Worm (Caenorhabditis elegans) whole organism, midembryonic: ENCODE data around the gene F17C8.9.

ENCODE experiments used
- T22C8.4 ChIP-seq: fragments of 200-800 bp; sonication (Bioruptor generic); IDR thresholded peaks from 2 replicates; pipeline ENCODE4 v1.3.6; 2022; ENCODE audit warnings: missing genetic modification characterization, missing compliant biosample characterization
- cog-1 ChIP-seq: sonication (generic microtip); optimal IDR thresholded peaks from 2 replicates; lab custom pipeline; 2016; ENCODE audit warnings: missing genetic modification characterization, missing compliant biosample characterization
- flt-1 ChIP-seq: fragments of 200-800 bp; sonication (Bioruptor generic); IDR thresholded peaks from 2 replicates; pipeline ENCODE4 v1.3.6; 2022; ENCODE audit warnings: missing genetic modification characterization, missing compliant biosample characterization
- klf-2 ChIP-seq: fragments of 200-800 bp; sonication (Bioruptor generic); conservative IDR thresholded peaks from 2 replicates; pipeline ENCODE4 v1.3.6; 2022; ENCODE audit warnings: missing genetic modification reagents, missing genetic modification characterization, missing compliant biosample characterization
- med-1 ChIP-seq: sonication (generic microtip); optimal IDR thresholded peaks from 2 replicates; lab custom pipeline; 2017; ENCODE audit warnings: missing genetic modification characterization, mild to moderate bottlenecking, missing compliant biosample characterization, antibody characterized with exemption, missing genetic modification reagents; ENCODE audit not compliant: insufficient read depth
- ref-1 ChIP-seq: fragments of 200-800 bp; sonication (Bioruptor generic); conservative IDR thresholded peaks from 2 replicates; pipeline ENCODE4 v1.3.6; 2022; ENCODE audit warnings: missing genetic modification reagents, missing genetic modification characterization, missing compliant biosample characterization
- tab-1 ChIP-seq: fragments of 200-800 bp; sonication (Bioruptor generic); IDR thresholded peaks from 2 replicates; pipeline ENCODE4 v1.3.6; 2022; ENCODE audit warnings: missing genetic modification characterization, missing compliant biosample characterization
- ztf-23 ChIP-seq: fragments of 200-800 bp; sonication (Bioruptor generic); IDR thresholded peaks from 2 replicates; pipeline ENCODE4 v1.3.6; 2022; ENCODE audit warnings: missing genetic modification reagents, missing genetic modification characterization, missing compliant biosample characterization
- ztf-29 ChIP-seq: fragments of 200-800 bp; sonication (Bioruptor generic); IDR thresholded peaks from 2 replicates; pipeline ENCODE4 v1.3.6; 2022; ENCODE audit warnings: missing genetic modification reagents, missing genetic modification characterization, missing compliant biosample characterization

Gene F17C8.9

DNA sequence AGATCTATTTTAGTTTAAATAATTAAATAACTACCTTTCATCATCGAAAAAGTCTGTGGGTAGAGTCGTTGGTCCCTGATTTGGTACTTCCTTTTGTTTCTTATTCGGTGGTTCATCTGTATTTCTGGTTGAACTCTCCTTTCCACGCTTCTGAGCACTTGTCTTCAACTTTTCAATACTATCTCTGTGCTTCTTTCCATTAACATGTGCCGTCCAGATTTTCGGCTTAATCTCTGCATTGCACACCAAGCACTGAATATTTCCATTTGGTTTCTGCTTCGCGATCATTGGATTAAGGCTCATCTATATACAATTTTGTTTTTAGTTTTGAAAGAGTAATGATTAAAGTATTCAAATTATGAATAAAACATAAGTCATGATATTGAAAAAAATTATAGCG, 34.2 kb upstream of the F17C8.9 start, which contains the start of gene sel-13:
TSS of gene sel-13 (minus strand) at position 303 of the 400 bp plus-strand sequence.
- TF ChIP-seq cog-1 (no peak), med-1 (no peak), ztf-29 (GFP tag; lab: Robert Waterston, UW) (no peak), ztf-23 (no peak), T22C8.4 (GFP tag; lab: Robert Waterston, UW) (no peak), klf-2 (GFP tag; lab: Robert Waterston, UW) (no peak), ref-1 (no peak)

DNA sequence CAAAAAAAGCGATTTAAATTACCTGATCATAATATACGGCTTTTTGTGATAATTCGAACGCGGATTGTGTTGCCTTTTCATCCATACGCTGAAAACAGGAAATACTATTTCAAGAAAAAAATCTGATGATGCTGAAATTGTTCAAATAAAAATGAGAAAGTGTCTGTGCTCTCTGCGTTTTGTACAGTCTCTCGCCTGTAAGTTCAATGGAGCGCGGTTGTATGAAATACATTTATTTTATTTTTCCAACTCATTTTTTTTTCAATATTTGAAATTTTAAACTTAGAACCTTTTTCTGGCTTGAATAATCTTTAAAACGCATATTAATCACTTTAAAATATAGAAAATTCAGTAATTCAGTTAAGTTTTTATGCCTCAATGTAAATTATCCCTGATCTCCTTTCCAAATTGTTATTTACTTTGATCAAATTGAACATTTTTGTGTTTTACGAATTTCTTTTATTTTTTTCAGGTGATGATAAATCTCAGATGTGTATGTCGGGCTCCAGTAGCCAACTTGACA, 30.2 kb upstream of the F17C8.9 start, which contains the start of the genes clp-2 and mrpl-16:
TSS of gene clp-2 (minus strand) at position 94 of the 523 bp plus-strand sequence.
TSS of gene mrpl-16 (plus strand) at position 473 of the 523 bp plus-strand sequence.
- no peak for TF ChIP-seq klf-2 (GFP tag; lab: Robert Waterston, UW)
- no peak for TF ChIP-seq tab-1 (GFP tag; lab: Robert Waterston, UW)
- no peak for TF ChIP-seq flt-1
- no peak for TF ChIP-seq T22C8.4 (GFP tag; lab: Robert Waterston, UW)
- no peak for TF ChIP-seq ref-1
- TF ChIP-seq ztf-23: no peak
- no peak for TF ChIP-seq med-1
- TF ChIP-seq ztf-29 (GFP tag; lab: Robert Waterston, UW): no peak
- no peak for TF ChIP-seq cog-1

ce11 chrIII:4705207-4705606, 28.9 kb upstream of the F17C8.9 start, which contains the start of gene pgap-2:
Gene pgap-2, plus strand, starts transcription at chrIII:4705507.
- TF ChIP-seq med-1 (no peak), tab-1 (GFP tag; lab: Robert Waterston, UW) (no peak), cog-1 (no peak), ztf-29 (GFP tag; lab: Robert Waterston, UW) (no peak), ref-1 (no peak), flt-1 (no peak), T22C8.4 (GFP tag; lab: Robert Waterston, UW) (no peak), klf-2 (GFP tag; lab: Robert Waterston, UW) (no peak), ztf-23 (no peak)

DNA sequence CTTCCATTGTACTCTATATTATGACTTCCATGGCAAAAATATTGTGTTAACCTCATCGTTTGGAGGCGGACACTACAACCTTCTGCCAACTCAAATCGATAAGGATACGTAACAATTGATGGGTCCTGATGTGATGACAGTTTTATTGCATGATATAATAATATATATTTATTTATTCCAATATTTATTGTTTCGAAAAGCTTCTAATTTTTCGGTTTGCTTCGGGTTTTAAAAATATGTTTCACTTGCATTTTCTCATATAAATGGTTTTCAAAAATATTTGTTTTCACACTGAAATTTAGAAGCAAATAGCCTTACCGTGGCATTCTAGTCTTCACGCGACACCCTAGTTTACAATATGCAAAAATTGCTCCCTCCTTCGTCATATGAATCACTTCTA, 27.5 kb upstream of the F17C8.9 start, which contains the start of gene T04A8.13:
TSS of gene T04A8.13 (plus strand) at position 301 of the 400 bp plus-strand sequence.
- TF ChIP-seq T22C8.4 (GFP tag; lab: Robert Waterston, UW) (no peak), cog-1 (no peak), ref-1 (no peak), tab-1 (GFP tag; lab: Robert Waterston, UW) (no peak), klf-2 (GFP tag; lab: Robert Waterston, UW) (no peak), flt-1 (no peak), ztf-23 (no peak), med-1 (no peak), ztf-29 (GFP tag; lab: Robert Waterston, UW) (no peak)

ce11 chrIII:4708909-4709308, 25.2 kb upstream of the F17C8.9 start, which contains the start of gene T04A8.18:
Gene T04A8.18, plus strand, starts transcription at chrIII:4709209.
- TF ChIP-seq ztf-29 (GFP tag; lab: Robert Waterston, UW) (no peak), med-1 (no peak), T22C8.4 (GFP tag; lab: Robert Waterston, UW) (no peak), ztf-23 (no peak), ref-1 (no peak), tab-1 (GFP tag; lab: Robert Waterston, UW) (no peak), flt-1 (no peak), klf-2 (GFP tag; lab: Robert Waterston, UW) (no peak)

ce11 chrIII:4715088-4715487, 19.1 kb upstream of the F17C8.9 start, which contains the start of gene him-18:
Gene him-18, minus strand, starts transcription at chrIII:4715188.
- TF ChIP-seq T22C8.4 (GFP tag; lab: Robert Waterston, UW) (no peak), ref-1 (no peak), klf-2 (GFP tag; lab: Robert Waterston, UW) (no peak), cog-1 (no peak), tab-1 (GFP tag; lab: Robert Waterston, UW) (no peak), med-1 (no peak), flt-1 (no peak), ztf-29 (GFP tag; lab: Robert Waterston, UW) (no peak), ztf-23 (no peak)

DNA sequence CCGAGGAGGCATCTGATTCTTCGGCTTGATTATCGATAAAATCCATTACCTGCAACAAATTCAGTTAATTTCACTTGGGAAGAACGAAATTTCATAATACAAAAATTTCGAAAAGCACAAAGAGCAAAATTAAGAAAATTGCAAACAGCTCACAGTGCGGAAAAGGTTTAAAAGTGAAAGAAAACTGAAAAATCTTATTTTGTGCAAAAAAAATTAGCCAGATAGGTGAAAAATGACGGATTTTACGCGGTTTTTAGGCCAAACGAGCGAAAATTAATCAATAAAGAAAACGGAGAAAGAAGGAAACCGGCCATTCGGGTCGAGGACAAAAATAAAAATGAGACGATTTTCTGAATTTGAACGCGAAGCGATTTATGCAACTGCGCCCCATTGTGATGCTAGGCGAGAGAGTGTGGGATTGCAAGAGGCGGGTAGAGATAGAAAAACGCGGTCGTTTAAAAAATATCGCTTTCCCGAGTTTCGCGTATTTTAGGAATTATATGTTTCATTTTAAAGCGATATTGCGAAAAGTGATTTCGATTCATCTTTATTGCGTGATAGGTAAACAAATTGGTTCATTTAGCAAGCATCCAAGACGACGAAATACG, 13.4 kb upstream of the F17C8.9 start, which contains the start of gene emb-5:
TSS of gene emb-5 (minus strand) at position 51 of the 608 bp plus-strand sequence.
- TF ChIP-seq flt-1: 0 out of 2 replicates have a peak, but pooled peaks have one; percentile 45
- TF ChIP-seq ztf-29 (GFP tag; lab: Robert Waterston, UW): no peak

DNA sequence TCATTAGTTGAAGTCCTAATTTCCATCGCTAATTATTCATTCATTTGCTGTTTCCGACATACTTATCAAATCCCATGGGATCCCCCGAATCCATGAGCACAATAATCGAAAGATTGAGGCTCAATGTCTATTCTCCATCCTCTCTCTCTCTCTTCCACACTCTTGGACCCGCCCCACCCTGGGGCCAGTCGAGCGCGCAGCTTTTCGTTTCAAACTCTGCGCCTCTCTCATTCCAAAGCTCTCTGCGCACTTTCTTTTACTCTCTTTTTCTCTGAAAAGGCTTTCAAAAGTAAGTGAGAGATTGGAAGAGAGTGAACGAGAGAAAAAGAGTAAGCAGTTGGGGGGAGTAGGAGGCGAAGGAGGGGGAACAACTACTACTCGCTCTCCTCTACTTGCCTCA, 12.4 kb upstream of the F17C8.9 start, which contains the start of gene acy-1:
TSS of gene acy-1 (plus strand) at position 346 of the 400 bp plus-strand sequence.
- TF ChIP-seq cog-1: peak; percentile 25
- TF ChIP-seq med-1: no peak

DNA sequence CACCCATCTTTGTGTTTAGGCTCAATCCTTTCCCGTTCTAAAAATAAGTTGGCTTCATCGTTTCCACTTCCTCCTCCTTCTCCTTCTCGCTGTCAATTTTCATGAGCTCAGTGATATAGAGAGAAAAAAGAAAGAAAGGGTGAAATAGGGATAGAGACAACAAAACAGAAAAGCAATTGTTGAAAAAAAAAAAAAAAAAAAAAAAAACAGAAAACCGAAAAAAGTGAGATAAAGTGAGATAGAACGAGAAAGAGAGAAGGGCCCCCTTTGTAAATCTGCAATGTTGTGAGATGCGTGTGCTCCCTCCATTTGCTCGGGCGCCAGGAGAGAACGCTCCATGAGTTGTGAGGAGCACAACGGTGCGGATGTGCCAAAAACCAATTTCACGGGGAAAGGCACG, 10.2 kb upstream of the F17C8.9 start:
- TF ChIP-seq flt-1 (0 out of 2 replicates have a peak, but pooled peaks have one; percentile 44), T22C8.4 (GFP tag; lab: Robert Waterston, UW) (no peak), cog-1 (no peak), tab-1 (GFP tag; lab: Robert Waterston, UW) (no peak), ztf-29 (GFP tag; lab: Robert Waterston, UW) (no peak)

DNA sequence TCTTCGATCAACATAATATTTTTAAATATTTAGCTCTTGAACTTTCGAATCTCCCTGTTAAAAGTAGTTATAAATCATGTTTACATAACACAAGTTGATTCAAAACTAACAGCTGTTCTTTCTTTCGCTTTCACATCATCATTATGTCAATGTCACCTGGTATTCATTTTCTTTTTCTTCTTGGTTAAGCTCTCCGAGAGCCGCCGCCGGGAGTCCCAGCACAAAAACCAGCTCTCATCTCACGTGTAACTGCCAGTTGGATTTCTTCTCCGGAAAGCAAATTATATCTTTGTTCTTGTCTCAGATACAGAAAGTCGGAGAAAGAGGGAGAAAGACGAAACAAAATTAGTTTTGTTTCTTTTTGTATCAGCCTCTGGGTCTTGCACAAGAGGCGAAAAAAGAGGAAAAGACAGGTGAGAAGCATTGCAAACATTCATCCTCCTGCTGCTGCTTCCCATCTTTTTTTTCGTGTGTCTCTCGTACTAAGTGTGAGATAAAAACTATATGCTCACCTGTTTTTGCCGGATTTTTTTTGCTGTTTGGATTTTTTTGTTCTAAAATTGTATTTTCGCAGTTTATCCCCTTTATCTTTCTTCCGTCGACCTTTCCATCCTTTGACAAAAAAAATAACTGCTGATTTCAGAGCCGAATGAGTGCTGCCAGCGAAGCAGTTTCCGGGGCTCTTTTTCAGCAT, 2.7 kb upstream of the F17C8.9 start, which contains the start of gene F17C8.3:
TSS of gene F17C8.3 (plus strand) at position 644 of the 694 bp plus-strand sequence.
- TF ChIP-seq klf-2 (GFP tag; lab: Robert Waterston, UW) (no peak), cog-1 (no peak), ztf-23 (no peak), ref-1 (no peak), T22C8.4 (GFP tag; lab: Robert Waterston, UW) (no peak), tab-1 (GFP tag; lab: Robert Waterston, UW) (no peak), med-1 (no peak), ztf-29 (GFP tag; lab: Robert Waterston, UW) (no peak), flt-1 (no peak)
